Fruit fly (Drosophila melanogaster) whole organism, embryonic: ENCODE measurements around the gene CG13690.

ENCODE experiments used
- Adf1 ChIP-seq: fragments of 200-800 bp; sonication (Bioruptor generic); IDR thresholded peaks from 2 replicates; pipeline ENCODE4 v1.3.6; 2022; ENCODE audit warnings: missing biosample characterization, missing genetic modification characterization
- BEAF-32 ChIP-seq: fragments of 200-800 bp; sonication (Bioruptor generic); optimal IDR thresholded peaks from 3 replicates; lab custom pipeline; 2017; ENCODE audit warnings: missing biosample characterization, missing genetic modification characterization, mild to moderate bottlenecking, moderate library complexity, missing genetic modification reagents
- CG10654 ChIP-seq: fragments of 200-800 bp; sonication (Bioruptor generic); optimal IDR thresholded peaks from 2 replicates; lab custom pipeline; 2016; ENCODE audit warnings: missing biosample characterization, missing genetic modification characterization
- CG11456 ChIP-seq: fragments of 200-800 bp; sonication (Bioruptor generic); IDR thresholded peaks from 3 replicates; pipeline ENCODE4 v1.3.6; 2022; ENCODE audit warnings: missing biosample characterization, missing genetic modification characterization
- CG12659 ChIP-seq: fragments of 200-800 bp; sonication (Bioruptor generic); optimal IDR thresholded peaks from 3 replicates; lab custom pipeline; 2017; ENCODE audit warnings: mild to moderate bottlenecking, missing biosample characterization, missing genetic modification reagents, missing genetic modification characterization
- CG15514 ChIP-seq: fragments of 200-800 bp; sonication (Bioruptor generic); optimal IDR thresholded peaks from 3 replicates; lab custom pipeline; 2017; ENCODE audit warnings: missing biosample characterization, missing genetic modification characterization, mild to moderate bottlenecking, moderate library complexity, missing genetic modification reagents
- CG15601 ChIP-seq: fragments of 200-800 bp; sonication (Bioruptor generic); optimal IDR thresholded peaks from 3 replicates; lab custom pipeline; 2019; ENCODE audit warnings: missing biosample characterization, mild to moderate bottlenecking, missing genetic modification characterization, moderate library complexity
- CG16813 ChIP-seq: fragments of 200-800 bp; sonication (Bioruptor generic); IDR thresholded peaks from 3 replicates; pipeline ENCODE4 v1.3.6; 2022; ENCODE audit warnings: missing biosample characterization, missing genetic modification characterization; ENCODE audit not compliant: partially characterized antibody
- CG1832 ChIP-seq: fragments of 200-800 bp; sonication (Bioruptor generic); optimal IDR thresholded peaks from 2 replicates; lab custom pipeline; 2017; ENCODE audit warnings: missing biosample characterization, mild to moderate bottlenecking, missing genetic modification characterization, inconsistent platforms
- CG32772 ChIP-seq: fragments of 200-800 bp; sonication (Bioruptor generic); IDR thresholded peaks from 2 replicates; pipeline ENCODE4 v1.3.6; 2022; ENCODE audit warnings: missing biosample characterization, missing genetic modification characterization
- CG33557 ChIP-seq: fragments of 200-800 bp; sonication (Bioruptor generic); optimal IDR thresholded peaks from 2 replicates; lab custom pipeline; 2019; ENCODE audit warnings: missing biosample characterization, mild to moderate bottlenecking, missing genetic modification characterization, moderate library complexity
- CG34224 ChIP-seq: fragments of 200-800 bp; sonication (Bioruptor generic); IDR thresholded peaks from 3 replicates; pipeline ENCODE4 v1.3.6; 2022; ENCODE audit warnings: missing biosample characterization, missing genetic modification characterization; ENCODE audit not compliant: partially characterized antibody
- CG34422 ChIP-seq: fragments of 200-800 bp; sonication (Bioruptor generic); IDR thresholded peaks from 3 replicates; pipeline ENCODE4 v1.3.6; 2022; ENCODE audit warnings: missing biosample characterization, missing genetic modification characterization
- CG7271 ChIP-seq: fragments of 200-800 bp; sonication (Bioruptor generic); optimal IDR thresholded peaks from 2 replicates; lab custom pipeline; 2018; ENCODE audit warnings: missing biosample characterization, mild to moderate bottlenecking, missing genetic modification characterization, moderate library complexity
- CG8924 ChIP-seq: fragments of 200-800 bp; optimal IDR thresholded peaks from 3 replicates; lab custom pipeline; 2019; ENCODE audit warnings: missing biosample characterization, mild to moderate bottlenecking, missing genetic modification characterization, moderate library complexity
- CG9797 ChIP-seq: fragments of 200-800 bp; sonication (Bioruptor generic); optimal IDR thresholded peaks from 3 replicates; lab custom pipeline; 2018; ENCODE audit warnings: missing biosample characterization, mild to moderate bottlenecking, missing genetic modification characterization
- Chrac-16 ChIP-seq: fragments of 200-800 bp; sonication (Bioruptor generic); optimal IDR thresholded peaks from 3 replicates; lab custom pipeline; 2016; ENCODE audit warnings: missing biosample characterization, missing genetic modification characterization
- CrebB ChIP-seq: fragments of 200-800 bp; sonication (Bioruptor generic); optimal IDR thresholded peaks from 3 replicates; lab custom pipeline; 2018; ENCODE audit warnings: missing biosample characterization, mild to moderate bottlenecking, missing genetic modification characterization
- D19A ChIP-seq: fragments of 200-800 bp; optimal IDR thresholded peaks from 3 replicates; lab custom pipeline; 2019; ENCODE audit warnings: missing biosample characterization, mild to moderate bottlenecking, missing genetic modification characterization, moderate library complexity
- Deaf1 ChIP-seq: fragments of 200-800 bp; optimal IDR thresholded peaks from 3 replicates; lab custom pipeline; 2019; ENCODE audit warnings: missing biosample characterization, mild to moderate bottlenecking, missing genetic modification characterization, moderate library complexity
- E2f2 ChIP-seq: fragments of 200-800 bp; sonication (Bioruptor generic); IDR thresholded peaks from 2 replicates; pipeline ENCODE4 v1.3.6; 2022; ENCODE audit warnings: missing biosample characterization, missing genetic modification characterization
- Elba2 ChIP-seq: fragments of 200-800 bp; sonication (Bioruptor generic); optimal IDR thresholded peaks from 3 replicates; lab custom pipeline; 2016; ENCODE audit warnings: missing biosample characterization, missing genetic modification characterization
- GATAe ChIP-seq: fragments of 200-800 bp; sonication (Bioruptor generic); conservative IDR thresholded peaks from 2 replicates; pipeline ENCODE4 v1.3.6; 2022; ENCODE audit warnings: missing biosample characterization, missing genetic modification characterization
- HmgZ ChIP-seq: fragments of 200-800 bp; sonication (Bioruptor generic); optimal IDR thresholded peaks from 2 replicates; lab custom pipeline; 2018; ENCODE audit warnings: missing biosample characterization, mild to moderate bottlenecking, missing genetic modification characterization
- Lhr ChIP-seq: fragments of 200-800 bp; sonication (Bioruptor generic); optimal IDR thresholded peaks from 3 replicates; lab custom pipeline; 2017; ENCODE audit warnings: mild to moderate bottlenecking, missing biosample characterization, missing genetic modification reagents, missing genetic modification characterization
- MESR4 ChIP-seq: fragments of 200-800 bp; sonication (Bioruptor generic); optimal IDR thresholded peaks from 2 replicates; lab custom pipeline; 2018; ENCODE audit warnings: missing biosample characterization, mild to moderate bottlenecking, missing genetic modification characterization, moderate library complexity
- Med ChIP-seq: fragments of 200-800 bp; sonication (Bioruptor generic); peaks from one replicate; lab custom pipeline; 2016; ENCODE audit warnings: missing biosample characterization, missing genetic modification characterization, mild to moderate bottlenecking, inconsistent platforms, moderate library complexity
- Myb ChIP-seq: fragments of 200-800 bp; sonication (Bioruptor generic); optimal IDR thresholded peaks from 2 replicates; lab custom pipeline; 2016; ENCODE audit warnings: missing biosample characterization, missing genetic modification characterization
- Nf-YA ChIP-seq: fragments of 200-800 bp; sonication (Bioruptor generic); IDR thresholded peaks from 2 replicates; pipeline ENCODE4 v1.3.6; 2022; ENCODE audit warnings: missing biosample characterization, missing genetic modification characterization
- Sox102F ChIP-seq: fragments of 200-800 bp; sonication (Bioruptor generic); optimal IDR thresholded peaks from 2 replicates; lab custom pipeline; 2018; ENCODE audit warnings: missing biosample characterization, mild to moderate bottlenecking, missing genetic modification characterization, moderate library complexity
- Sry-δ ChIP-seq: fragments of 200-800 bp; sonication (Bioruptor generic); optimal IDR thresholded peaks from 2 replicates; lab custom pipeline; 2016; ENCODE audit warnings: missing biosample characterization, missing genetic modification characterization
- Usf ChIP-seq: fragments of 200-800 bp; sonication (Bioruptor generic); optimal IDR thresholded peaks from 2 replicates; lab custom pipeline; 2017; ENCODE audit warnings: missing genotype, missing biosample characterization, missing genetic modification characterization
- Xbp1 ChIP-seq: fragments of 200-800 bp; sonication (Bioruptor generic); optimal IDR thresholded peaks from 3 replicates; lab custom pipeline; 2016; ENCODE audit warnings: missing biosample characterization, mild to moderate bottlenecking, missing genetic modification characterization
- cato ChIP-seq: fragments of 200-800 bp; sonication (Bioruptor generic); optimal IDR thresholded peaks from 2 replicates; lab custom pipeline; 2016; ENCODE audit warnings: missing biosample characterization, missing genetic modification characterization, borderline replicate concordance
- ci ChIP-seq: fragments of 200-800 bp; sonication (Bioruptor generic); IDR thresholded peaks from 3 replicates; pipeline ENCODE4 v1.3.6; 2022; ENCODE audit warnings: missing biosample characterization, missing genetic modification characterization
- corto ChIP-seq: fragments of 200-800 bp; sonication (Bioruptor generic); optimal IDR thresholded peaks from 2 replicates; lab custom pipeline; 2016; ENCODE audit warnings: missing biosample characterization, mild to moderate bottlenecking, missing genetic modification characterization, moderate library complexity
- fd96Cb ChIP-seq: fragments of 200-800 bp; sonication (Bioruptor generic); optimal IDR thresholded peaks from 2 replicates; lab custom pipeline; 2018; ENCODE audit warnings: missing biosample characterization, mild to moderate bottlenecking, missing genetic modification characterization, moderate library complexity
- ftz-f1 ChIP-seq: fragments of 200-800 bp; sonication (Bioruptor generic); optimal IDR thresholded peaks from 2 replicates; lab custom pipeline; 2016; ENCODE audit warnings: missing biosample characterization, missing genetic modification characterization
- hbn ChIP-seq: fragments of 200-800 bp; sonication (Bioruptor generic); IDR thresholded peaks from 2 replicates; pipeline ENCODE4 v1.3.6; 2022; ENCODE audit warnings: missing biosample characterization, missing genetic modification characterization; ENCODE audit not compliant: partially characterized antibody
- kni ChIP-seq: fragments of 200-800 bp; sonication (Bioruptor generic); optimal IDR thresholded peaks from 3 replicates; lab custom pipeline; 2017; ENCODE audit warnings: mild to moderate bottlenecking, missing biosample characterization, missing genetic modification reagents, missing genetic modification characterization
- nmo ChIP-seq: fragments of 200-800 bp; sonication (Bioruptor generic); optimal IDR thresholded peaks from 2 replicates; lab custom pipeline; 2018; ENCODE audit warnings: missing biosample characterization, mild to moderate bottlenecking, missing genetic modification characterization, moderate library complexity
- pb ChIP-seq: fragments of 200-800 bp; sonication (Bioruptor generic); optimal IDR thresholded peaks from 3 replicates; lab custom pipeline; 2016; ENCODE audit warnings: missing biosample characterization, missing genetic modification characterization
- ro ChIP-seq: fragments of 200-800 bp; sonication (Bioruptor generic); IDR thresholded peaks from 2 replicates; pipeline ENCODE4 v1.3.6; 2022; ENCODE audit warnings: missing biosample characterization, missing genetic modification characterization
- seq ChIP-seq: fragments of 200-800 bp; sonication (Bioruptor generic); IDR thresholded peaks from 2 replicates; pipeline ENCODE4 v1.3.6; 2022; ENCODE audit warnings: missing biosample characterization, missing genetic modification characterization
- stc ChIP-seq: fragments of 200-800 bp; sonication (Bioruptor generic); IDR thresholded peaks from 2 replicates; pipeline ENCODE4 v1.3.6; 2022; ENCODE audit warnings: missing biosample characterization, missing genetic modification characterization
- stwl ChIP-seq: fragments of 200-800 bp; sonication (Bioruptor generic); optimal IDR thresholded peaks from 3 replicates; lab custom pipeline; 2018; ENCODE audit warnings: missing biosample characterization, mild to moderate bottlenecking, missing genetic modification characterization, moderate library complexity
- trem ChIP-seq: fragments of 200-800 bp; optimal IDR thresholded peaks from 3 replicates; lab custom pipeline; 2019; ENCODE audit warnings: missing biosample characterization, mild to moderate bottlenecking, missing genetic modification characterization, moderate library complexity
- usp ChIP-seq: fragments of >200 bp; optimal IDR thresholded peaks from 2 replicates; lab custom pipeline; 2017; ENCODE audit warnings: missing biosample characterization, missing genetic modification characterization
- zen2 ChIP-seq: fragments of 200-800 bp; sonication (Bioruptor generic); IDR thresholded peaks from 3 replicates; pipeline ENCODE4 v1.3.6; 2022; ENCODE audit warnings: missing biosample characterization, missing genetic modification characterization; ENCODE audit not compliant: partially characterized antibody
- zf30C ChIP-seq: fragments of 200-800 bp; sonication (Bioruptor generic); optimal IDR thresholded peaks from 3 replicates; lab custom pipeline; 2018; ENCODE audit warnings: missing biosample characterization, mild to moderate bottlenecking, missing genetic modification characterization

Gene CG13690

dm6 chr2L:452872-453271 lies 33.4 kb upstream of the CG13690 start, which contains the start of the genes crq and shv:
Gene crq (minus strand): TSS chr2L:453024.
Gene shv (plus strand): TSS chr2L:453108.
- TF ChIP-seq CG33557 (GFP tag; lab: Kevin White, UChicago) (peak; percentile 32), E2f2 (GFP tag; lab: Robert Waterston, UW) (peak; percentile 37; the same call in 1 of the 2 replicates), Myb (GFP tag; lab: Kevin White, UChicago) (peak; percentile 54), hbn (GFP tag; lab: Robert Waterston, UW) (peak; percentile 35; the same call in 1 of the 2 replicates), Xbp1 (GFP tag; lab: Kevin White, UChicago) (peak; percentile 98), CG15601 (peak; percentile 24), CG34224 (GFP tag; lab: Robert Waterston, UW) (peak; percentile 62), Sry-δ (peak; percentile 3), pb (GFP tag; lab: Kevin White, UChicago) (no peak), CG8924 (tag; lab: Kevin White, UChicago) (peak; percentile 52), ci (0 out of 3 replicates have a peak, but pooled peaks have one; percentile 11), Elba2 (peak; percentile 63), Med (peak; percentile 72), MESR4 (GFP tag; lab: Kevin White, UChicago) (peak; percentile 72), Usf (GFP tag; lab: Kevin White, UChicago) (no peak), Sox102F (GFP tag; lab: Kevin White, UChicago) (no peak), Lhr (GFP tag; lab: Kevin White, UChicago) (peak; percentile 84), Chrac-16 (GFP tag; lab: Kevin White, UChicago) (no peak), Deaf1 (no peak), fd96Cb (tag; lab: Kevin White, UChicago) (no peak), ftz-f1 (GFP tag; lab: Kevin White, UChicago) (peak; percentile 12), stc (GFP tag; lab: Robert Waterston, UW) (no peak), BEAF-32 (GFP tag; lab: Kevin White, UChicago) (peak; percentile 39), CrebB (tag; lab: Kevin White, UChicago) (peak; percentile 9), zf30C (GFP tag; lab: Kevin White, UChicago) (peak; percentile 15), CG16813 (GFP tag; lab: Robert Waterston, UW) (0 out of 3 replicates have a peak, but pooled peaks have one; percentile 20), CG32772 (GFP tag; lab: Robert Waterston, UW) (no peak), CG11456 (GFP tag; lab: Robert Waterston, UW) (no peak), seq (GFP tag; lab: Robert Waterston, UW) (no peak), corto (no peak), trem (tag; lab: Kevin White, UChicago) (peak; percentile 54), cato (GFP tag; lab: Kevin White, UChicago) (no peak), usp (no peak), HmgZ (tag; lab: Kevin White, UChicago) (peak; percentile 66), CG15514 (peak; percentile 47), kni (GFP tag; lab: Kevin White, UChicago) (no peak), zen2 (peak; percentile 43; the same call in 2 of the 3 replicates), CG9797 (GFP tag; lab: Kevin White, UChicago) (peak; percentile 85), D19A (no peak), stwl (tag; lab: Kevin White, UChicago) (peak; percentile 95), CG12659 (GFP tag; lab: Kevin White, UChicago) (peak; percentile 72), Nf-YA (GFP tag; lab: Robert Waterston, UW) (peak; percentile 91), nmo (peak; percentile 8), CG7271 (tag; lab: Kevin White, UChicago) (no peak), CG34422 (GFP tag; lab: Robert Waterston, UW) (peak; percentile 52; the same call in 1 of the 3 replicates), CG1832 (no peak), CG10654 (GFP tag; lab: Kevin White, UChicago) (no peak), ro (GFP tag; lab: Robert Waterston, UW) (no peak), Adf1 (GFP tag; lab: Robert Waterston, UW) (no peak), GATAe (no peak)
